Worm (Caenorhabditis elegans): ENCODE measurements around the gene F25H9.7.

DNA sequence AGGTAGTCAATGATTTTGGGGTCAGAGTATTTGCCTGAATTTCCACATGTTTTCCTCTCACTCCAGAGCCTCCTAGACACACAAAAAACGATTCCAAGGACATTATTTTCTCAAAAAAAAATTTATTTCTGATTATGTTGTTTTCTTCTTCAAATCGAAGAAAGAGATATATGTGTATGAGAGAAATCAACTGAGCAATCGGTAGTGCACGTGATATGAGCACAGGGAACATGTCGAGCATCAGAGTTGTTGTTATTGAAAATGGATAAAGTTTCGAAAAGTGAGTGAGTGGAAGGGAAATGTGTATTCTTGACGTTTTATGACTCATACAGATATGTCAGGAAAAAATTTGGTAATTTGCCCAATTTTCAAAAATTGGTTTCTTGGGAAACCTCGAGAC is 3.9 kb downstream of the F25H9.7 start:
- TF ChIP-seq flt-1 (GFP tag; IDR thresholded peaks at IDR 0.05): no peak
- no peak for TF ChIP-seq B0310.2 (tag; optimal IDR thresholded peaks at IDR 0.05)

All from whole organism, early embryonic.